Worm (Caenorhabditis elegans) whole organism, L4/young adult: ENCODE results near the gene cal-7.

ENCODE experiments used
- W03F9.2 ChIP-seq: fragments of 150-350 bp; optimal IDR thresholded peaks from 2 replicates; lab custom pipeline; 2014; ENCODE audit warnings: missing biosample characterization, missing genetic modification characterization
- him-1 ChIP-seq: sonication (generic microtip); optimal IDR thresholded peaks from 2 replicates; lab custom pipeline; 2016; ENCODE audit warnings: missing genotype, missing genetic modification reagents, missing genetic modification characterization, missing compliant biosample characterization

- TF ChIP-seq him-1 (tag; lab: Kevin White, UChicago) = no peak
- TF ChIP-seq W03F9.2 (tag; lab: Kevin White, UChicago) = peak; percentile 84
Measured at ce11 chrV:9690728-9691127, 43.2 kb upstream of the cal-7 start.
